Worm (Caenorhabditis elegans) whole organism, young adult: Measurements from ENCODE around the gene F01F1.14.
A peak's percentile ranks its signal among the peaks of the same experiment; 100 is the strongest.

Experiments
- F10E7.11 ChIP-seq: sonication (generic microtip); optimal IDR thresholded peaks from 2 replicates; lab custom pipeline; 2017; ENCODE audit warnings: mild to moderate bottlenecking, missing genetic modification characterization, moderate library complexity, missing compliant biosample characterization
- F22D6.2 ChIP-seq: sonication (generic microtip); optimal IDR thresholded peaks from 2 replicates; lab custom pipeline; 2016; ENCODE audit warnings: mild to moderate bottlenecking, missing genetic modification characterization, missing compliant biosample characterization
- F37B4.10 ChIP-seq: fragments of 200-800 bp; sonication (Bioruptor generic); IDR thresholded peaks from 2 replicates; pipeline ENCODE4 v1.3.6; 2022; ENCODE audit warnings: missing genetic modification characterization, missing compliant biosample characterization
- F49E8.2 ChIP-seq: sonication (generic microtip); optimal IDR thresholded peaks from 3 replicates; lab custom pipeline; 2017; ENCODE audit warnings: missing genetic modification characterization, mild to moderate bottlenecking, missing compliant biosample characterization, antibody characterized with exemption, moderate library complexity; ENCODE audit not compliant: insufficient read depth
- F57A8.1 ChIP-seq: fragments of 200-800 bp; sonication (Bioruptor generic); optimal IDR thresholded peaks from 2 replicates; lab custom pipeline; 2018; ENCODE audit warnings: mild to moderate bottlenecking, missing genetic modification characterization, moderate library complexity, missing compliant biosample characterization
- K12H6.12 ChIP-seq: fragments of 200-800 bp; sonication (Bioruptor generic); optimal IDR thresholded peaks from 2 replicates; lab custom pipeline; 2018; ENCODE audit warnings: mild to moderate bottlenecking, missing genetic modification characterization, missing compliant biosample characterization
- Y53G8AR.9 ChIP-seq: fragments of 200-800 bp; sonication (Bioruptor generic); conservative IDR thresholded peaks from 2 replicates; pipeline ENCODE4 v1.3.6; 2022; ENCODE audit warnings: missing genetic modification reagents, missing genetic modification characterization, missing compliant biosample characterization
- Y67H2A.10 ChIP-seq: fragments of 200-800 bp; sonication (Bioruptor generic); conservative IDR thresholded peaks from 2 replicates; pipeline ENCODE4 v1.3.6; 2022; ENCODE audit warnings: missing genetic modification reagents, missing genetic modification characterization, missing compliant biosample characterization
- Y79H2A.3 ChIP-seq: fragments of 200-800 bp; sonication (Bioruptor generic); conservative IDR thresholded peaks from 2 replicates; pipeline ENCODE4 v1.3.6; 2022; ENCODE audit warnings: missing genetic modification reagents, missing genetic modification characterization, missing compliant biosample characterization
- ZK185.1 ChIP-seq: sonication (generic microtip); optimal IDR thresholded peaks from 2 replicates; lab custom pipeline; 2016; ENCODE audit warnings: mild to moderate bottlenecking, missing genetic modification characterization, missing compliant biosample characterization; ENCODE audit not compliant: poor library complexity, severe bottlenecking
- akir-1 ChIP-seq: fragments of 200-800 bp; sonication (Bioruptor generic); optimal IDR thresholded peaks from 2 replicates; lab custom pipeline; 2018; ENCODE audit warnings: mild to moderate bottlenecking, missing genetic modification characterization, moderate library complexity, missing compliant biosample characterization
- attf-3 ChIP-seq: fragments of 200-800 bp; sonication (Bioruptor generic); conservative IDR thresholded peaks from 2 replicates; pipeline ENCODE4 v1.3.6; 2022; ENCODE audit warnings: missing genetic modification reagents, missing genetic modification characterization, missing compliant biosample characterization
- attf-6 ChIP-seq: fragments of 200-800 bp; sonication (Bioruptor generic); IDR thresholded peaks from 2 replicates; pipeline ENCODE4 v1.3.6; 2022; ENCODE audit warnings: missing genetic modification reagents, missing genetic modification characterization, missing compliant biosample characterization
- ccch-3 ChIP-seq: fragments of 200-800 bp; sonication (Bioruptor generic); optimal IDR thresholded peaks from 2 replicates; lab custom pipeline; 2018; ENCODE audit warnings: mild to moderate bottlenecking, missing genetic modification characterization, missing compliant biosample characterization
- cebp-2 ChIP-seq: fragments of 200-800 bp; sonication (Bioruptor generic); IDR thresholded peaks from 2 replicates; pipeline ENCODE4 v1.3.6; 2022; ENCODE audit warnings: missing genetic modification characterization, missing compliant biosample characterization
- ceh-27 ChIP-seq: fragments of 200-800 bp; sonication (Bioruptor generic); optimal IDR thresholded peaks from 2 replicates; lab custom pipeline; 2018; ENCODE audit warnings: mild to moderate bottlenecking, missing genetic modification characterization, moderate library complexity, missing compliant biosample characterization
- ceh-58 ChIP-seq: fragments of 200-800 bp; sonication (Bioruptor generic); IDR thresholded peaks from 2 replicates; pipeline ENCODE4 v1.3.6; 2022; ENCODE audit warnings: missing genetic modification characterization, missing compliant biosample characterization
- ceh-79 ChIP-seq: sonication (generic microtip); optimal IDR thresholded peaks from 2 replicates; lab custom pipeline; 2017; ENCODE audit warnings: mild to moderate bottlenecking, missing genetic modification characterization, missing compliant biosample characterization
- ceh-91 ChIP-seq: fragments of 200-800 bp; sonication (Bioruptor generic); IDR thresholded peaks from 2 replicates; pipeline ENCODE4 v1.3.6; 2022; ENCODE audit warnings: missing genetic modification reagents, missing genetic modification characterization, missing compliant biosample characterization
- chd-7 ChIP-seq: sonication (generic microtip); optimal IDR thresholded peaks from 2 replicates; lab custom pipeline; 2016; ENCODE audit warnings: mild to moderate bottlenecking, missing genetic modification characterization, moderate library complexity, missing compliant biosample characterization
- egl-18 ChIP-seq: fragments of 200-800 bp; sonication (Bioruptor generic); IDR thresholded peaks from 2 replicates; pipeline ENCODE4 v1.3.6; 2022; ENCODE audit warnings: missing genetic modification reagents, missing genetic modification characterization, missing compliant biosample characterization
- ekl-4 ChIP-seq: fragments of 200-800 bp; sonication (Bioruptor generic); IDR thresholded peaks from 2 replicates; pipeline ENCODE4 v1.3.6; 2022; ENCODE audit warnings: missing genetic modification reagents, missing genetic modification characterization, missing compliant biosample characterization
- ets-4 ChIP-seq: fragments of 200-800 bp; sonication (Bioruptor generic); optimal IDR thresholded peaks from 2 replicates; lab custom pipeline; 2018; ENCODE audit warnings: mild to moderate bottlenecking, missing genetic modification characterization, missing compliant biosample characterization
- fkh-3 ChIP-seq: sonication (generic microtip); optimal IDR thresholded peaks from 2 replicates; lab custom pipeline; 2016; ENCODE audit warnings: mild to moderate bottlenecking, missing genetic modification characterization, missing compliant biosample characterization
- hrde-1 ChIP-seq: sonication (generic microtip); optimal IDR thresholded peaks from 2 replicates; lab custom pipeline; 2016; ENCODE audit warnings: missing genetic modification characterization, mild to moderate bottlenecking, missing compliant biosample characterization, moderate library complexity, missing genotype, missing genetic modification reagents, borderline replicate concordance
- let-607 ChIP-seq, 2 experiments: fragments of 200-800 bp in 1 of 2; sonication (Bioruptor generic) in 1 of 2; sonication (generic microtip) in 1 of 2; optimal IDR thresholded peaks; 2 replicates each; lab custom pipeline; 2016 to 2018; ENCODE audit warnings: mild to moderate bottlenecking in 2 of 2, missing compliant biosample characterization in 2 of 2, missing genetic modification characterization in 2 of 2, moderate library complexity in 2 of 2, missing genotype in 1 of 2
- lin-54 ChIP-seq: fragments of 200-800 bp; sonication (Bioruptor generic); optimal IDR thresholded peaks from 2 replicates; lab custom pipeline; 2018; ENCODE audit warnings: mild to moderate bottlenecking, missing genetic modification characterization, missing compliant biosample characterization
- lsy-27 ChIP-seq: sonication (generic microtip); optimal IDR thresholded peaks from 2 replicates; lab custom pipeline; 2017; ENCODE audit warnings: missing genetic modification characterization, mild to moderate bottlenecking, missing compliant biosample characterization, antibody characterized with exemption, missing genotype, borderline replicate concordance; ENCODE audit not compliant: insufficient read depth
- madf-8 ChIP-seq: fragments of 200-800 bp; sonication (Bioruptor generic); conservative IDR thresholded peaks from 2 replicates; pipeline ENCODE4 v1.3.6; 2022; ENCODE audit warnings: missing genetic modification reagents, missing genetic modification characterization, missing compliant biosample characterization
- mcd-1 ChIP-seq: fragments of 200-800 bp; sonication (Bioruptor generic); IDR thresholded peaks from 2 replicates; pipeline ENCODE4 v1.3.6; 2022; ENCODE audit warnings: missing genetic modification reagents, missing genetic modification characterization, missing compliant biosample characterization
- mel-28 ChIP-seq: sonication (generic microtip); optimal IDR thresholded peaks from 2 replicates; lab custom pipeline; 2016; ENCODE audit warnings: borderline replicate concordance, mild to moderate bottlenecking, missing genetic modification characterization, missing compliant biosample characterization
- mes-4 ChIP-seq: sonication (generic microtip); optimal IDR thresholded peaks from 2 replicates; lab custom pipeline; 2016; ENCODE audit warnings: missing genotype, missing genetic modification characterization, missing compliant biosample characterization
- nfyb-1 ChIP-seq: fragments of 200-800 bp; sonication (Bioruptor generic); IDR thresholded peaks from 2 replicates; pipeline ENCODE4 v1.3.6; 2022; ENCODE audit warnings: missing genetic modification reagents, missing genetic modification characterization, missing compliant biosample characterization
- nhr-179 ChIP-seq: sonication (generic microtip); optimal IDR thresholded peaks from 2 replicates; lab custom pipeline; 2016; ENCODE audit warnings: mild to moderate bottlenecking, missing genetic modification characterization, missing compliant biosample characterization
- nhr-27 ChIP-seq: fragments of 200-800 bp; sonication (Bioruptor generic); optimal IDR thresholded peaks from 2 replicates; lab custom pipeline; 2018; ENCODE audit warnings: mild to moderate bottlenecking, missing genetic modification characterization, moderate library complexity, missing compliant biosample characterization
- nhr-80 ChIP-seq: sonication (generic microtip); optimal IDR thresholded peaks from 2 replicates; lab custom pipeline; 2016; ENCODE audit warnings: missing genetic modification characterization, missing compliant biosample characterization
- nhr-90 ChIP-seq: sonication (generic microtip); optimal IDR thresholded peaks from 2 replicates; lab custom pipeline; 2016; ENCODE audit warnings: missing genotype, mild to moderate bottlenecking, missing genetic modification characterization, missing compliant biosample characterization
- sdz-38 ChIP-seq: sonication (generic microtip); optimal IDR thresholded peaks from 2 replicates; lab custom pipeline; 2016; ENCODE audit warnings: missing genotype, missing genetic modification characterization, missing compliant biosample characterization
- snpc-1.1 ChIP-seq: sonication (generic microtip); optimal IDR thresholded peaks from 2 replicates; lab custom pipeline; 2017; ENCODE audit warnings: missing genetic modification characterization, mild to moderate bottlenecking, missing compliant biosample characterization, antibody characterized with exemption, moderate library complexity, missing genotype, missing genetic modification reagents; ENCODE audit not compliant: insufficient read depth
- snpc-4 ChIP-seq, 5 experiments: fragments of 150-350 bp in 1 of 5; sonication (generic microtip) in 4 of 5; optimal IDR thresholded peaks; 2 replicates each; lab custom pipeline; 2014 to 2018; ENCODE audit warnings: missing genetic modification characterization in 5 of 5, missing biosample characterization in 3 of 5, antibody characterized with exemption in 2 of 5, mild to moderate bottlenecking in 2 of 5, missing compliant biosample characterization in 2 of 5, missing genotype in 2 of 5, moderate library complexity in 2 of 5, missing genetic modification reagents in 1 of 5
- somi-1 ChIP-seq: fragments of 200-800 bp; sonication (Bioruptor generic); optimal IDR thresholded peaks from 2 replicates; lab custom pipeline; 2018; ENCODE audit warnings: mild to moderate bottlenecking, missing genetic modification characterization, missing compliant biosample characterization
- tbp1 ChIP-seq: fragments of 200-800 bp; sonication (Bioruptor generic); optimal IDR thresholded peaks from 2 replicates; lab custom pipeline; 2018; ENCODE audit warnings: mild to moderate bottlenecking, missing genetic modification characterization, missing compliant biosample characterization
- tbx-9 ChIP-seq: sonication (generic microtip); optimal IDR thresholded peaks from 2 replicates; lab custom pipeline; 2016; ENCODE audit warnings: borderline replicate concordance, missing genetic modification characterization, inconsistent platforms, missing compliant biosample characterization
- unc-130 ChIP-seq: sonication (generic microtip); optimal IDR thresholded peaks from 2 replicates; lab custom pipeline; 2016; ENCODE audit warnings: missing genetic modification reagents, missing genetic modification characterization, missing compliant biosample characterization
- xnd-1 ChIP-seq: sonication (generic microtip); optimal IDR thresholded peaks from 2 replicates; lab custom pipeline; 2016; ENCODE audit warnings: missing genotype, missing genetic modification reagents, missing genetic modification characterization, missing compliant biosample characterization
- ztf-25 ChIP-seq: fragments of 200-800 bp; sonication (Bioruptor generic); IDR thresholded peaks from 2 replicates; pipeline ENCODE4 v1.3.6; 2022; ENCODE audit warnings: missing genetic modification reagents, missing genetic modification characterization, missing compliant biosample characterization

The F01F1.14 gene

DNA sequence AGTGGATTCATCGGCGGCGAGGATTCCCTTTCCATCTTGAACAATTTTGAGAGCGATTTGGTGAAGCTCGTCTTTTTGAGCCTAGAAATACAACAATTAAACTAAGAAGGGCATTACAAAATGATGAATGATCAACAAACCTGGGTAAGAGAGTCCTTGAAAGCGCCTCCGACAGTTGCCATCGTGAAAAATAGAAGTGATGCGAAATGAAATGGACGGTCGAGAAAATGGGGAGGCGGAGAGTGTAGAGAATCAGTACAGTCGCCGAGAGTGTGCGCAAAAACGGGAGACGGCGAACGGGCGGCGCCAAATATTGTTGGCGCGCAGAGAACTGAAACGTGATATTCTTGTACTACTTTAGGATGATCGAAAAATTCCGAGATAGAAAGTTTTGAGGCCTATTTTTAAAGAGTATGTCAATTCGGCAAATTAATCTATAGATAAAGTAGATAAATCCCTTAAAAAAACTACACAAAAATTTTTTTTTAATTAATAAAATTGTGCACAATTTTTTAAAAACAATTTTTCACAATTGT is 6.5 kb downstream of the F01F1.14 start, which contains the start of gene aldo-2 (continued):
- TF ChIP-seq snpc-4 (GFP tag; optimal IDR thresholded peaks at IDR 0.05; lab: Kevin White, UChicago) (no peak), snpc-4 (tag; optimal IDR thresholded peaks at IDR 0.05; lab: Kevin White, UChicago) (peak in 2 of 4 experiments; percentile 39 to 42), mes-4 (tag; lab: Kevin White, UChicago) (no peak), lsy-27 (tag; lab: Kevin White, UChicago) (no peak), ceh-79 (tag; lab: Kevin White, UChicago) (no peak), F37B4.10 (no peak), akir-1 (GFP tag; lab: Kevin White, UChicago) (no peak), ceh-91 (GFP tag; lab: Robert Waterston, UW) (peak; percentile 94), F22D6.2 (tag; lab: Kevin White, UChicago) (no peak), tbx-9 (tag; lab: Kevin White, UChicago) (no peak), ets-4 (no peak), somi-1 (no peak), ceh-27 (GFP tag; lab: Kevin White, UChicago) (peak; percentile 42), mel-28 (no peak), nhr-90 (tag; lab: Kevin White, UChicago) (no peak), nhr-80 (peak; percentile 36), lin-54 (GFP tag; lab: Kevin White, UChicago) (peak; percentile 72), attf-6 (peak; percentile 41; the same call in 1 of the 2 replicates), Y53G8AR.9 (GFP tag; lab: Robert Waterston, UW) (peak; percentile 84; the same call in 1 of the 2 replicates), chd-7 (tag; lab: Kevin White, UChicago) (no peak), ekl-4 (GFP tag; lab: Robert Waterston, UW) (peak; percentile 87), F10E7.11 (tag; lab: Kevin White, UChicago) (no peak), hrde-1 (no peak), tbp1 (peak; percentile 55), unc-130 (GFP tag; lab: Kevin White, UChicago) (peak; percentile 67), Y67H2A.10 (GFP tag; lab: Robert Waterston, UW) (peak; percentile 69), let-607 (tag; optimal IDR thresholded peaks at IDR 0.05; lab: Kevin White, UChicago) (no peak), nfyb-1 (GFP tag; lab: Robert Waterston, UW) (0 out of 2 replicates have a peak, but pooled peaks have one; percentile 64), cebp-2 (GFP tag; lab: Robert Waterston, UW) (no peak), ceh-58 (GFP tag; lab: Robert Waterston, UW) (no peak), mcd-1 (GFP tag; lab: Robert Waterston, UW) (peak; percentile 69), madf-8 (GFP tag; lab: Robert Waterston, UW) (peak; percentile 97), F57A8.1 (no peak), ztf-25 (0 out of 2 replicates have a peak, but pooled peaks have one; percentile 54), sdz-38 (no peak), nhr-27 (tag; lab: Kevin White, UChicago) (no peak), snpc-1.1 (tag; lab: Kevin White, UChicago) (no peak), ZK185.1 (tag; lab: Kevin White, UChicago) (peak; percentile 40), nhr-179 (tag; lab: Kevin White, UChicago) (no peak), K12H6.12 (tag; lab: Kevin White, UChicago) (no peak), fkh-3 (tag; lab: Kevin White, UChicago) (no peak), xnd-1 (peak; percentile 92), attf-3 (GFP tag; lab: Robert Waterston, UW) (no peak), F49E8.2 (peak; percentile 15), ccch-3 (GFP tag; lab: Kevin White, UChicago) (no peak), Y79H2A.3 (GFP tag; lab: Robert Waterston, UW) (peak; percentile 75), egl-18 (GFP tag; lab: Robert Waterston, UW) (no peak)
